Worm (Caenorhabditis elegans): Measurements from ENCODE around the gene gpch-1.

The gpch-1 gene

DNA sequence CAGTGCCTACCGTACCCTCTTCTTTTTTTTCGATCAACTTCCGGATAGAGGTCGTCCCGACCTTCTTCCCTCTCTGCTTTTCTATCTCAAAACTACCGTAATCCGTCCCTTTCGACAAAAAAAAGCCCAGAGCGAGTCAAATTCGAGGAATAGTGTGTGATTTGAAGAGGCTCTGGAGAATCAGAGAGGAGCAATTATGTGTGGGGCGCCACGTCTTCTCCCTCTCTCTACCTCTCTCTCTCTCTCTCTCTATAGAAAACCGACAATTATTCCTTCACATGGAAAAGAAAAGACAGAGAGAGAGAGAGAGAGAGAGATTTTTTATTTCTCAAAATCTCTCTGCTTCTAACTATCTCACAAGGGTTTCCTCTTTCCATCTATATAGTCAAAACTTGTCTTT is 48.2 kb downstream of the gpch-1 start:
- no peak for TF ChIP-seq nhr-11 (tag; optimal IDR thresholded peaks at IDR 0.05)
- no peak for TF ChIP-seq lin-39 (tag; optimal IDR thresholded peaks at IDR 0.05)
- peak; percentile 24 to 41 for TF ChIP-seq efl-1 (optimal IDR thresholded peaks at IDR 0.05)
- no peak for TF ChIP-seq efl-1 (GFP tag; optimal IDR thresholded peaks at IDR 0.05 in 1 of 2)
- TF ChIP-seq grh-1 (GFP tag; IDR thresholded peaks at IDR 0.05) = peak; percentile 81
- TF ChIP-seq lin-14 (GFP tag; optimal IDR thresholded peaks at IDR 0.05) = peak; percentile 72
- TF ChIP-seq ztf-11 (tag; optimal IDR thresholded peaks at IDR 0.05) = no peak
- no peak for TF ChIP-seq jun-1 (tag; optimal IDR thresholded peaks at IDR 0.05)
- no peak for TF ChIP-seq vab-15 (tag; optimal IDR thresholded peaks at IDR 0.05)
- TF ChIP-seq nhr-20 (tag; optimal IDR thresholded peaks at IDR 0.05) = peak; percentile 6
- no peak for TF ChIP-seq mef-2 (tag; optimal IDR thresholded peaks at IDR 0.05)
- no peak for TF ChIP-seq hlh-4 (tag; optimal IDR thresholded peaks at IDR 0.05)
- peak; percentile 23 for TF ChIP-seq unc-86 (tag; optimal IDR thresholded peaks at IDR 0.05)
- peak; percentile 36 for TF ChIP-seq nhr-47 (tag; optimal IDR thresholded peaks at IDR 0.05)
- peak; percentile 2 for TF ChIP-seq blmp-1 (tag; optimal IDR thresholded peaks at IDR 0.05)
- no peak for TF ChIP-seq lin-15B (tag; optimal IDR thresholded peaks at IDR 0.05)
- no peak for TF ChIP-seq sup-37 (GFP tag; optimal IDR thresholded peaks at IDR 0.05)
- TF ChIP-seq xbp-1 (tag; optimal IDR thresholded peaks at IDR 0.05) = peak; percentile 40
- no peak for TF ChIP-seq nhr-77 (tag; optimal IDR thresholded peaks at IDR 0.05)
- no peak for TF ChIP-seq C16A3.4 (tag; optimal IDR thresholded peaks at IDR 0.05)
- no peak for TF ChIP-seq lin-35 (GFP tag; optimal IDR thresholded peaks at IDR 0.05)
- no peak for TF ChIP-seq dsc-1 (tag; optimal IDR thresholded peaks at IDR 0.05)
- TF ChIP-seq nhr-85 (tag) = peak; percentile 96
- TF ChIP-seq nhr-19 (GFP tag; conservative IDR thresholded peaks at IDR 0.05) = peak; percentile 23; the same call in 1 of the 2 replicates
- TF ChIP-seq elt-3 (tag; optimal IDR thresholded peaks at IDR 0.05) = no peak
- TF ChIP-seq elt-2 (tag; optimal IDR thresholded peaks at IDR 0.05) = no peak
- no peak for TF ChIP-seq hlh-17 (GFP tag; optimal IDR thresholded peaks at IDR 0.05; ENCODE audit: borderline replicate concordance)
- no peak for TF ChIP-seq ceh-8 (GFP tag; optimal IDR thresholded peaks at IDR 0.05)
- TF ChIP-seq swsn-7 (tag; optimal IDR thresholded peaks at IDR 0.05) = peak; percentile 57
- TF ChIP-seq pax-3 (tag; optimal IDR thresholded peaks at IDR 0.05) = peak; percentile 2
- peak; percentile 28 for TF ChIP-seq snu-23 (GFP tag; optimal IDR thresholded peaks at IDR 0.05)
- no peak for TF ChIP-seq egl-27 (tag; optimal IDR thresholded peaks at IDR 0.05)
- TF ChIP-seq C34B4.2 (tag; optimal IDR thresholded peaks at IDR 0.05) = no peak
- TF ChIP-seq fkh-8 (tag; optimal IDR thresholded peaks at IDR 0.05) = peak; percentile 44
- no peak for TF ChIP-seq snpc-4 (tag; optimal IDR thresholded peaks at IDR 0.05)
- TF ChIP-seq ceh-82 (tag; optimal IDR thresholded peaks at IDR 0.05) = no peak
- TF ChIP-seq mep-1 (tag; optimal IDR thresholded peaks at IDR 0.05) = peak; percentile 53
- TF ChIP-seq lsy-2 (tag; optimal IDR thresholded peaks at IDR 0.05) = peak; percentile 63 to 85
- peak; percentile 64 for TF ChIP-seq nhr-71 (tag; optimal IDR thresholded peaks at IDR 0.05)
- peak; percentile 1 for TF ChIP-seq tbx-2 (tag; optimal IDR thresholded peaks at IDR 0.05)

DNA sequence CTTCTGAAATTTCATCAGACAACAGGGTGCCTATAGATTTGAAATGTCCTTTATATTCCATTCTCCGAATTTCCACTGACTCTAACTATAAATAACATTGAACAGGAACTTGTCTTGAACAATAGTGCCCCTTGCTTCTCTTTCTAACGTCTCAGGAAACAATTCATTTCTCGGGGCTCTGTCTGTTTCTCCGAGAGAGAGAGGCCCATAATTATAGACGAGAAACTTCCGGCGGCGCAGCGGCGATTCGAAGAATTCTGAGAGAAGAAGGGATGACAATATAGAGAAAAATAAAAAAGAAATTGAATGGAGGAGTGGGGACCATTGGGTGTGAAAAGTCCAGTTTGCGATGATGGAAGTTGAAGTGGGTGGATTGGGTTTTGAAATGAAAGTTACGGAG is 51.9 kb downstream of the gpch-1 start:
- TF ChIP-seq ceh-82 (tag; optimal IDR thresholded peaks at IDR 0.05) (peak in 1 of 3 experiments; percentile 3), egl-13 (tag; optimal IDR thresholded peaks at IDR 0.05) (peak; percentile 0), lsy-2 (tag; optimal IDR thresholded peaks at IDR 0.05) (peak in 1 of 2 experiments; percentile 5), vab-15 (tag; optimal IDR thresholded peaks at IDR 0.05) (no peak), nhr-47 (tag; optimal IDR thresholded peaks at IDR 0.05) (no peak), nhr-76 (tag; optimal IDR thresholded peaks at IDR 0.05) (no peak), fkh-8 (tag; optimal IDR thresholded peaks at IDR 0.05) (peak; percentile 58), lin-14 (GFP tag; optimal IDR thresholded peaks at IDR 0.05) (peak; percentile 63)

All from whole organism, L1 larva.